Worm (Caenorhabditis elegans) whole organism, L1 larva: ENCODE data around the gene srt-44.

Source experiments
- C04F5.9 ChIP-seq: sonication (generic microtip); optimal IDR thresholded peaks from 2 replicates; lab custom pipeline; 2016; ENCODE audit warnings: missing genetic modification characterization, missing compliant biosample characterization
- Y116A8C.19 ChIP-seq: sonication (generic microtip); optimal IDR thresholded peaks from 2 replicates; lab custom pipeline; 2016; ENCODE audit warnings: missing compliant biosample characterization, missing genetic modification characterization, borderline replicate concordance
- ceh-63 ChIP-seq: fragments of 200-800 bp; sonication (Bioruptor generic); optimal IDR thresholded peaks from 2 replicates; lab custom pipeline; 2018; ENCODE audit warnings: mild to moderate bottlenecking, missing genetic modification characterization, missing compliant biosample characterization
- ceh-8 ChIP-seq: fragments of 200-800 bp; sonication (Bioruptor generic); optimal IDR thresholded peaks from 2 replicates; lab custom pipeline; 2018; ENCODE audit warnings: mild to moderate bottlenecking, missing genetic modification characterization, moderate library complexity, missing compliant biosample characterization
- ceh-88 ChIP-seq: fragments of 200-800 bp; sonication (Bioruptor generic); IDR thresholded peaks from 2 replicates; pipeline ENCODE4 v1.3.6; 2022; ENCODE audit warnings: missing genetic modification characterization, missing compliant biosample characterization
- dsc-1 ChIP-seq: sonication (generic microtip); optimal IDR thresholded peaks from 2 replicates; lab custom pipeline; 2016; ENCODE audit warnings: mild to moderate bottlenecking, missing genetic modification characterization, missing compliant biosample characterization
- efl-1 ChIP-seq, 4 experiments: fragments of 150-350 bp; optimal IDR thresholded peaks in 3 of 4; peaks in 1 of 4; 1 replicate in 1 of 4; 2 replicates in 3 of 4; lab custom pipeline; 2014; ENCODE audit warnings: missing biosample characterization in 2 of 4, missing genetic modification characterization in 2 of 4, missing genetic modification reagents in 2 of 4
- elt-2 ChIP-seq: sonication (generic microtip); optimal IDR thresholded peaks from 2 replicates; lab custom pipeline; 2016; ENCODE audit warnings: missing genetic modification characterization, mild to moderate bottlenecking, inconsistent platforms, missing compliant biosample characterization, missing genetic modification reagents
- fkh-8 ChIP-seq: sonication (generic microtip); optimal IDR thresholded peaks from 2 replicates; lab custom pipeline; 2016; ENCODE audit warnings: mild to moderate bottlenecking, missing genetic modification characterization, missing compliant biosample characterization
- fos-1 ChIP-seq: fragments of 150-350 bp; optimal IDR thresholded peaks from 2 replicates; lab custom pipeline; 2014; ENCODE audit warnings: missing biosample characterization, missing genetic modification characterization
- grh-1 ChIP-seq: fragments of 200-800 bp; sonication (Bioruptor generic); IDR thresholded peaks from 2 replicates; pipeline ENCODE4 v1.3.6; 2022; ENCODE audit warnings: missing genetic modification reagents, missing genetic modification characterization, missing compliant biosample characterization
- hlh-4 ChIP-seq: sonication (generic microtip); optimal IDR thresholded peaks from 2 replicates; lab custom pipeline; 2016; ENCODE audit warnings: mild to moderate bottlenecking, missing genetic modification characterization, missing compliant biosample characterization
- irx-1 ChIP-seq: sonication (generic microtip); optimal IDR thresholded peaks from 2 replicates; lab custom pipeline; 2016; ENCODE audit warnings: missing genetic modification characterization, missing compliant biosample characterization
- lin-14 ChIP-seq: fragments of 200-800 bp; sonication (Bioruptor generic); optimal IDR thresholded peaks from 2 replicates; lab custom pipeline; 2018; ENCODE audit warnings: mild to moderate bottlenecking, missing genetic modification characterization, moderate library complexity, missing compliant biosample characterization
- lin-15B ChIP-seq: fragments of 150-350 bp; sonication (generic microtip); optimal IDR thresholded peaks from 3 replicates; lab custom pipeline; 2014; ENCODE audit warnings: missing biosample characterization, missing genetic modification characterization
- lin-39 ChIP-seq: fragments of 150-350 bp; optimal IDR thresholded peaks from 2 replicates; lab custom pipeline; 2014; ENCODE audit warnings: missing biosample characterization, missing genetic modification reagents, missing genetic modification characterization
- mef-2 ChIP-seq: fragments of 150-350 bp; optimal IDR thresholded peaks from 2 replicates; lab custom pipeline; 2014; ENCODE audit warnings: missing biosample characterization, missing genetic modification characterization
- nhr-19 ChIP-seq: fragments of 200-800 bp; sonication (Bioruptor generic); conservative IDR thresholded peaks from 2 replicates; pipeline ENCODE4 v1.3.6; 2022; ENCODE audit warnings: missing genetic modification characterization, missing compliant biosample characterization
- nhr-84 ChIP-seq: sonication (generic microtip); optimal IDR thresholded peaks from 2 replicates; lab custom pipeline; 2017; ENCODE audit warnings: missing biosample characterization, missing genetic modification characterization
- pag-3 ChIP-seq: sonication (generic microtip); optimal IDR thresholded peaks from 2 replicates; lab custom pipeline; 2017; ENCODE audit warnings: missing genetic modification characterization, mild to moderate bottlenecking, missing compliant biosample characterization, antibody characterized with exemption, borderline replicate concordance; ENCODE audit not compliant: insufficient read depth
- snpc-4 ChIP-seq: fragments of 150-350 bp; optimal IDR thresholded peaks from 2 replicates; lab custom pipeline; 2014; ENCODE audit warnings: missing biosample characterization, missing genetic modification characterization
- snu-23 ChIP-seq: sonication (generic microtip); optimal IDR thresholded peaks from 2 replicates; lab custom pipeline; 2016; ENCODE audit warnings: missing genetic modification characterization, missing compliant biosample characterization
- sptf-1 ChIP-seq: fragments of 150-350 bp; optimal IDR thresholded peaks from 2 replicates; lab custom pipeline; 2014; ENCODE audit warnings: missing biosample characterization, missing genetic modification characterization
- sup-37 ChIP-seq: fragments of 200-800 bp; sonication (Bioruptor generic); optimal IDR thresholded peaks from 2 replicates; lab custom pipeline; 2018; ENCODE audit warnings: mild to moderate bottlenecking, missing genetic modification characterization, missing compliant biosample characterization
- swsn-7 ChIP-seq: sonication (generic microtip); optimal IDR thresholded peaks from 2 replicates; lab custom pipeline; 2016; ENCODE audit warnings: missing genetic modification characterization, missing compliant biosample characterization
- tbx-2 ChIP-seq: sonication (generic microtip); optimal IDR thresholded peaks from 2 replicates; lab custom pipeline; 2016; ENCODE audit warnings: missing genetic modification characterization, missing compliant biosample characterization
- unc-130 ChIP-seq: fragments of 150-350 bp; optimal IDR thresholded peaks from 2 replicates; lab custom pipeline; 2017; ENCODE audit warnings: missing biosample characterization, missing genetic modification characterization, inconsistent platforms
- unc-86 ChIP-seq: sonication (generic microtip); optimal IDR thresholded peaks from 2 replicates; lab custom pipeline; 2016; ENCODE audit warnings: missing genetic modification characterization, missing compliant biosample characterization
- unc-98 ChIP-seq: fragments of 200-800 bp; sonication (Bioruptor generic); IDR thresholded peaks from 2 replicates; pipeline ENCODE4 v1.3.6; 2022; ENCODE audit warnings: missing genetic modification characterization, missing compliant biosample characterization
- zag-1 ChIP-seq: fragments of 150-350 bp; optimal IDR thresholded peaks from 2 replicates; lab custom pipeline; 2014; ENCODE audit warnings: missing biosample characterization, missing genetic modification characterization
- ztf-11 ChIP-seq, 2 experiments: sonication (generic microtip); optimal IDR thresholded peaks; 2 replicates each; lab custom pipeline; 2016 to 2017; ENCODE audit warnings: missing genetic modification characterization in 2 of 2, missing biosample characterization in 1 of 2, missing compliant biosample characterization in 1 of 2
- ztf-4 ChIP-seq: fragments of 150-350 bp; optimal IDR thresholded peaks from 2 replicates; lab custom pipeline; 2014; ENCODE audit warnings: missing biosample characterization, missing genetic modification characterization

The srt-44 gene

ce11 chrIV:15103224-15103679, at the start of gene srt-44:
TSS of gene srt-44 (plus strand) at chrIV:15103629.
- TF ChIP-seq snpc-4 (tag; lab: Kevin White, UChicago) (no peak), lin-39 (no peak), efl-1 (optimal IDR thresholded peaks at IDR 0.05; lab: Kevin White, UChicago) (no peak), efl-1 (GFP tag; optimal IDR thresholded peaks at IDR 0.05 in 1 of 2; lab: Kevin White, UChicago) (peak in 1 of 2 experiments; percentile 55), ceh-63 (GFP tag; lab: Kevin White, UChicago) (no peak)

- TF ChIP-seq sptf-1 (tag; lab: Kevin White, UChicago) (no peak), grh-1 (GFP tag; lab: Robert Waterston, UW) (no peak), efl-1 (optimal IDR thresholded peaks at IDR 0.05; lab: Kevin White, UChicago) (no peak), efl-1 (GFP tag; optimal IDR thresholded peaks at IDR 0.05 in 1 of 2; lab: Kevin White, UChicago) (peak in 1 of 2 experiments; percentile 2), mef-2 (no peak), dsc-1 (no peak), ztf-4 (tag; lab: Kevin White, UChicago) (no peak)
- TF ChIP-seq, all 84 proteins: peak for 1
These were observed 47.3 kb upstream of the srt-44 start, which contains the start of gene Y41E3.19 for ce11 chrIV:15056081-15056586. TSS of gene Y41E3.19 (plus strand) at chrIV:15056131.

DNA sequence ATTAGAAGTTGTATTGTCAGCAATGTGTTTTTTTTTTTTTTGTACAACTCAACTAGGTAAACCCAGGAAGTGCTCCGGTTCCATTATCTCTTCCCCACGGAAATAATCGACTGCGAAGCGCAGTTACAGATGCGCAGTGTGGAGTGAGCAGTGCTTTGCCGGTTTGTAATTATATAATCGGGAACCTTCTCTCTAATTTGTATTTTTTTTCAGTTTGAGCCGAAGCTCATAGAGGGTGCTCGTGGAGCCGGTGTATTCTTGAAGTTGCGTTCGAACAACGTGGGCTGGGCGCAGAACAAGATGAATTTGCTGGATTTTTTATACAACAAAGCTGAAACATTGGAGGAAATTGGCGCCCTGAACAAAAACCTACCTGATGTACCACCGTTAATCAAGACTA, 45.4 kb upstream of the srt-44 start, which contains the start of gene Y41E3.13:
Y41E3.13 (plus strand) TSS at position 301 of the 400 bp plus-strand sequence.
- TF ChIP-seq sptf-1 (tag; lab: Kevin White, UChicago) (no peak), ceh-8 (GFP tag; lab: Kevin White, UChicago) (no peak), snu-23 (GFP tag; lab: Kevin White, UChicago) (no peak), snpc-4 (tag; lab: Kevin White, UChicago) (no peak), zag-1 (no peak), swsn-7 (tag; lab: Kevin White, UChicago) (no peak), nhr-19 (GFP tag; lab: Robert Waterston, UW) (no peak), elt-2 (tag; lab: Kevin White, UChicago) (no peak), lin-15B (tag; lab: Kevin White, UChicago) (no peak)

ce11 chrIV:15059150-15059549, 44.3 kb upstream of the srt-44 start:
- TF ChIP-seq unc-98 (GFP tag; lab: Robert Waterston, UW): peak; percentile 78
- TF ChIP-seq, all 84 proteins: peak for 1; not testable (repeated sequence) for 83

DNA sequence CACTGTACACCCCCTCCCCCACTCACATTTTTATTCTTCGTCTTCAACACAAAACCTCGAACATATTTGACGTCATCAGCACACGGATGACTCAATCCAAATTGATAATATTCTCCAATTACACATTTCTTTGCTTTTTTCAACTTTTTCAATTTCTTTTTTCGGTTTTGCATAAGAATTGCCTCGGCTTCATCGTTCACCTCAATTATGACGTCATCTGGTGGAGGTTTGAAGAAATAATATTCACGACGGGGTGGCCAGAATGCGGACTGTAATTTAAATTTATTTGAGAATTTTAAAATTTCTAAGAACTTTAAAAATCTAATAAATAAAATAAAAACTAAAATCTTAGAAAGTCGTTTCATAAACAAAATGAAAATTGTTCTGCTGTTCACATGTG, 39.6 kb upstream of the srt-44 start:
- no peak for TF ChIP-seq grh-1 (GFP tag; lab: Robert Waterston, UW)
- TF ChIP-seq unc-130: no peak
- TF ChIP-seq fos-1 (tag; lab: Kevin White, UChicago): no peak
- no peak for TF ChIP-seq ztf-11 (tag; optimal IDR thresholded peaks at IDR 0.05; lab: Kevin White, UChicago)
- no peak for TF ChIP-seq Y116A8C.19
- no peak for TF ChIP-seq tbx-2 (tag; lab: Kevin White, UChicago)
- TF ChIP-seq ceh-88 (GFP tag; lab: Robert Waterston, UW): no peak
- no peak for TF ChIP-seq sup-37 (GFP tag; lab: Kevin White, UChicago)
- no peak for TF ChIP-seq fkh-8 (tag; lab: Kevin White, UChicago)
- TF ChIP-seq lin-14 (GFP tag; lab: Kevin White, UChicago): no peak
- TF ChIP-seq hlh-4 (tag; lab: Kevin White, UChicago): no peak
- no peak for TF ChIP-seq snpc-4 (tag; lab: Kevin White, UChicago)
- no peak for TF ChIP-seq nhr-84 (tag; lab: Kevin White, UChicago)
- no peak for TF ChIP-seq irx-1 (tag; lab: Kevin White, UChicago)
- TF ChIP-seq zag-1: no peak
- TF ChIP-seq C04F5.9 (tag; lab: Kevin White, UChicago): no peak
- no peak for TF ChIP-seq unc-86 (tag; lab: Kevin White, UChicago)
- no peak for TF ChIP-seq pag-3
